Worm (Caenorhabditis elegans): Measurements from ENCODE around the gene fars-3.

fars-3 gene

ce11 chrII:8475306-8475822 lies 10.7 kb downstream of the fars-3 start, which contains the start of the genes M05D6.1 and M05D6.3:
Gene M05D6.1 (minus strand): TSS chrII:8475406.
Gene M05D6.3 (plus strand): TSS chrII:8475772.
- TF ChIP-seq unc-62 (GFP tag; optimal IDR thresholded peaks at IDR 0.05 in 1 of 2) (no peak), unc-62 (tag; optimal IDR thresholded peaks at IDR 0.05) (no peak), dmd-8 (GFP tag; IDR thresholded peaks at IDR 0.05) (no peak)

DNA sequence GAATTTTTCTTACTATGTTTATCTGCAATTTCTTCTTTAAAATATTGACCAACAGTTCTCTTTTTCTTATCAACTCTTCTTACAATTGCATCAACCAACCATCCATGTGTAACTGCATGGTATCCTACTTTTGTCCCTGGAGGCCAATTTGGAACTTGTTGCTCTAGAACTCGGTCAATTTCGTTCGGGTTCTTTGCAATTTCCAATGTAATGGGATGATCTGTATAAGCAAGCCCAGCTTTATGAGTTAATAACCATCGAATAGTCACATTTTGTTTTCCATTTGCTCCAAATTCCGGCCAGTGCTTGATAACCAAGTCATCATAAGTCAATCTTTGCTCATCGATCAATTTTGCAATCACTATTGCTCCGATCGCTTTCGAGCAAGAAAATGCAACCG lies 14.7 kb downstream of the fars-3 start:
- TF ChIP-seq ceh-62 (tag; optimal IDR thresholded peaks at IDR 0.05), result no peak
- TF ChIP-seq egl-43 (GFP tag; IDR thresholded peaks at IDR 0.05), result no peak
- TF ChIP-seq nhr-41 (GFP tag; IDR thresholded peaks at IDR 0.05), result no peak
- TF ChIP-seq pqm-1 (tag; optimal IDR thresholded peaks at IDR 0.05), result no peak
- peak; percentile 18; the same call in 1 of the 2 replicates for TF ChIP-seq vab-7 (GFP tag; IDR thresholded peaks at IDR 0.05)
- TF ChIP-seq lsy-2 (tag; optimal IDR thresholded peaks at IDR 0.05), result peak in 1 of 2 experiments; percentile 6
- no peak for TF ChIP-seq daf-16 (GFP tag; optimal IDR thresholded peaks at IDR 0.05)
- TF ChIP-seq daf-16 (tag; optimal IDR thresholded peaks at IDR 0.05), result peak; percentile 29
- no peak for TF ChIP-seq lin-13 (GFP tag; optimal IDR thresholded peaks at IDR 0.05)
- TF ChIP-seq unc-62 (GFP tag; optimal IDR thresholded peaks at IDR 0.05 in 1 of 2), result no peak
- no peak for TF ChIP-seq unc-62 (tag; optimal IDR thresholded peaks at IDR 0.05)
- no peak for TF ChIP-seq spr-3 (GFP tag; optimal IDR thresholded peaks at IDR 0.05)
- no peak for TF ChIP-seq T26A8.4 (GFP tag; IDR thresholded peaks at IDR 0.05)
- no peak for TF ChIP-seq Y75B8A.6 (GFP tag; IDR thresholded peaks at IDR 0.05)
- TF ChIP-seq lin-39 (tag; optimal IDR thresholded peaks at IDR 0.05), result no peak
- TF ChIP-seq nhr-10 (tag; optimal IDR thresholded peaks at IDR 0.05), result no peak
- no peak for TF ChIP-seq unc-39 (tag; optimal IDR thresholded peaks at IDR 0.05)

ce11 chrII:8480166-8480565 lies 15.5 kb downstream of the fars-3 start, which contains the start of gene lact-4:
Gene lact-4 (minus strand): TSS chrII:8480478.
- TF ChIP-seq nhr-28 (tag; optimal IDR thresholded peaks at IDR 0.05) (no peak), aly-2 (tag; optimal IDR thresholded peaks at IDR 0.05) (no peak), pha-4 (GFP tag; IDR thresholded peaks at IDR 0.05) (no peak), pha-4 (tag; optimal IDR thresholded peaks at IDR 0.05) (no peak), rbr-2 (tag; optimal IDR thresholded peaks at IDR 0.05) (no peak), lin-15B (tag; optimal IDR thresholded peaks at IDR 0.05) (no peak), vab-7 (GFP tag; IDR thresholded peaks at IDR 0.05) (no peak), lin-29 (GFP tag; IDR thresholded peaks at IDR 0.05) (no peak), skn-1 (tag; optimal IDR thresholded peaks at IDR 0.05) (no peak), Y105C5A.15 (GFP tag; IDR thresholded peaks at IDR 0.05) (0 out of 2 replicates have a peak, but pooled peaks have one; percentile 8), aha-1 (tag) (peak; percentile 93), daf-12 (tag; optimal IDR thresholded peaks at IDR 0.05) (no peak), D1046.2 (GFP tag; IDR thresholded peaks at IDR 0.05) (no peak), nhr-42 (GFP tag; IDR thresholded peaks at IDR 0.05) (no peak), cey-2 (tag; optimal IDR thresholded peaks at IDR 0.05; ENCODE audit: borderline replicate concordance, insufficient read depth) (no peak), daf-19 (GFP tag; conservative IDR thresholded peaks at IDR 0.05) (no peak), unc-62 (GFP tag; optimal IDR thresholded peaks at IDR 0.05 in 1 of 2) (peak in 1 of 2 experiments; percentile 11), unc-62 (tag; optimal IDR thresholded peaks at IDR 0.05) (no peak), F10B5.3 (tag; optimal IDR thresholded peaks at IDR 0.05) (no peak), R02D3.7 (tag; optimal IDR thresholded peaks at IDR 0.05) (no peak), tag-97 (GFP tag; IDR thresholded peaks at IDR 0.05) (no peak)

- TF ChIP-seq nhr-48 (tag; optimal IDR thresholded peaks at IDR 0.05), result peak; percentile 56
- 0 out of 2 replicates have a peak, but pooled peaks have one; percentile 41 for TF ChIP-seq Y75B8A.6 (GFP tag; IDR thresholded peaks at IDR 0.05)
- no peak for TF ChIP-seq sdz-12 (GFP tag; optimal IDR thresholded peaks at IDR 0.05)
- TF ChIP-seq ceh-82 (tag; optimal IDR thresholded peaks at IDR 0.05), result no peak
- TF ChIP-seq hif-1 (tag; optimal IDR thresholded peaks at IDR 0.05), result peak in 1 of 2 experiments; percentile 75
- TF ChIP-seq lin-38 (GFP tag; IDR thresholded peaks at IDR 0.05), result 0 out of 2 replicates have a peak, but pooled peaks have one; percentile 27
- TF ChIP-seq snpc-1.2 (GFP tag; IDR thresholded peaks at IDR 0.05), result peak; percentile 15; the same call in 1 of the 2 replicates
- 0 out of 2 replicates have a peak, but pooled peaks have one; percentile 14 for TF ChIP-seq zip-11 (GFP tag; IDR thresholded peaks at IDR 0.05)
- TF ChIP-seq egl-43 (GFP tag; IDR thresholded peaks at IDR 0.05), result no peak
- TF ChIP-seq ztf-7 (tag; optimal IDR thresholded peaks at IDR 0.05), result no peak
- TF ChIP-seq lsy-2 (tag; optimal IDR thresholded peaks at IDR 0.05), result peak in 1 of 2 experiments; percentile 52
- TF ChIP-seq madf-5 (GFP tag; IDR thresholded peaks at IDR 0.05), result peak in 1 of 2 experiments; percentile 11; a peak in 1 of 4 replicates
- TF ChIP-seq mdt-29 (GFP tag; IDR thresholded peaks at IDR 0.05), result peak; percentile 69
- TF ChIP-seq nhr-102 (tag; optimal IDR thresholded peaks at IDR 0.05), result peak; percentile 40
Measured at ce11 chrII:8481033-8481708, 16.5 kb downstream of the fars-3 start.
